Worm (Caenorhabditis elegans): Measurements from ENCODE around the gene ech-8.
A peak's percentile ranks its signal among the peaks of the same experiment; 100 is the strongest.

ech-8 gene

DNA sequence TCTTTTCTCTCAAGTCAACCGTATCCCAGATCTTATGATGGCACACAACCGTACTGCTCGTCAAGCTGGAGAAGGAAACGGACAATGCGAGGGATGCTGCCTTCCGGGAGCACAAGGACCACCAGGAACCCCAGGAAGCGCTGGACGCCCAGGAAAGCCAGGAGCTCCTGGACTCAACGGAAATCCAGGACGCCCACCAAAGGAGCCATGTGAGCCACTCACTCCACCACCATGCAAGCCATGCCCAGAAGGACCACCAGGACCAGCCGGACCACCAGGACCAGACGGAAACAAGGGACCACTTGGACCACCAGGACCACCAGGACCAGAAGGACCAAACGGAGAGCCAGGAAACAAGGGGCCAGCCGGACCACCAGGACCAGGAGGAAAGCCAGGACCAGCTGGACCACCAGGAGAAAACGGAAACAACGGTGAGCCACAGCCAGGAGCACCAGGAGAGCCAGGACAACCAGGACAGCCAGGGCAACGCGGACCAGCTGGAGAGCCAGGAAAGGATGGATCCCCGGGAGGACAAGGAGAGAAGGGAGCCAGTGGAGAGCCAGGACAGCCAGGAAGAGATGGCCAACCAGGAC is 22.2 kb downstream of the ech-8 start:
- no peak for TF ChIP-seq nhr-19 (GFP tag; conservative IDR thresholded peaks at IDR 0.05)
- TF ChIP-seq nhr-12 (tag; optimal IDR thresholded peaks at IDR 0.05) = no peak
- TF ChIP-seq fkh-10 (GFP tag; optimal IDR thresholded peaks at IDR 0.05) = no peak
- no peak for TF ChIP-seq ceh-82 (tag; optimal IDR thresholded peaks at IDR 0.05)
- TF ChIP-seq blmp-1 (tag; optimal IDR thresholded peaks at IDR 0.05) = no peak
- TF ChIP-seq efl-3 (GFP tag; optimal IDR thresholded peaks at IDR 0.05) = no peak
- TF ChIP-seq C04F5.9 (tag; optimal IDR thresholded peaks at IDR 0.05) = no peak
- no peak for TF ChIP-seq vab-15 (tag; optimal IDR thresholded peaks at IDR 0.05)
- no peak for TF ChIP-seq irx-1 (tag; optimal IDR thresholded peaks at IDR 0.05)
- TF ChIP-seq snu-23 (GFP tag; optimal IDR thresholded peaks at IDR 0.05) = no peak
- no peak for TF ChIP-seq ceh-8 (GFP tag; optimal IDR thresholded peaks at IDR 0.05)
- TF ChIP-seq pax-3 (tag; optimal IDR thresholded peaks at IDR 0.05) = no peak
- no peak for TF ChIP-seq tbx-2 (tag; optimal IDR thresholded peaks at IDR 0.05)
- TF ChIP-seq rnt-1 (tag; optimal IDR thresholded peaks at IDR 0.05) = no peak
- TF ChIP-seq ets-5 (GFP tag; IDR thresholded peaks at IDR 0.05) = no peak
- no peak for TF ChIP-seq Y116A8C.19 (tag; optimal IDR thresholded peaks at IDR 0.05; ENCODE audit: borderline replicate concordance)
- TF ChIP-seq fkh-4 (tag; optimal IDR thresholded peaks at IDR 0.05; ENCODE audit: borderline replicate concordance) = no peak
- no peak for TF ChIP-seq nhr-84 (tag; optimal IDR thresholded peaks at IDR 0.05)

DNA sequence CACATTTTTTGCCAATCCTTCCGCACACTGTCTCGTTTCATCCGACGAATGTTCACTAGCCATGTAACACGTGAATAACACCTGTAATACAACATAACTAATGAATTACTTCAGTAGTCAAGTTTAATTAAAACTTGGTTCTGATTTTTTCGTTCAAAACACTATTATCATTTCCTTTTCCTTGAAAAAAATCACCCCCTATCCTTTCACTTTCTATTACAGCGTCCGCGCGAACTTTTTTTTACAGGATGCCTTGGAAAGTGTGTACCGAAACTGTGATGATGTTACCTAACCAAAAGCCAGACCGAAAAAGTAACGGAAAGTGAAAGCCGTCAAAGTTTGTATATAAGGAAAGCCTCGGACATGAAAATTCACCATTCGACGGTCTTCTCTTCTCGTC is 22.9 kb downstream of the ech-8 start, which contains the start of gene col-124:
TSS of gene col-124 (plus strand) at position 374 of the 400 bp plus-strand sequence.
- TF ChIP-seq pax-3 (tag; optimal IDR thresholded peaks at IDR 0.05) (no peak), blmp-1 (tag; optimal IDR thresholded peaks at IDR 0.05) (peak; percentile 77)

- TF ChIP-seq nhr-11 (tag; optimal IDR thresholded peaks at IDR 0.05) (no peak), nhr-76 (tag; optimal IDR thresholded peaks at IDR 0.05) (no peak), xbp-1 (tag; optimal IDR thresholded peaks at IDR 0.05) (no peak), ceh-90 (tag; optimal IDR thresholded peaks at IDR 0.05) (no peak), hlh-4 (tag; optimal IDR thresholded peaks at IDR 0.05) (no peak), lin-15B (tag; optimal IDR thresholded peaks at IDR 0.05) (no peak), nhr-71 (tag; optimal IDR thresholded peaks at IDR 0.05) (no peak), nhr-20 (tag; optimal IDR thresholded peaks at IDR 0.05) (no peak), nhr-12 (tag; optimal IDR thresholded peaks at IDR 0.05) (no peak), fkh-4 (tag; optimal IDR thresholded peaks at IDR 0.05; ENCODE audit: borderline replicate concordance) (no peak), mab-9 (GFP tag; IDR thresholded peaks at IDR 0.05) (no peak), jun-1 (tag; optimal IDR thresholded peaks at IDR 0.05) (no peak), hlh-17 (GFP tag; optimal IDR thresholded peaks at IDR 0.05; ENCODE audit: borderline replicate concordance) (no peak), efl-1 (optimal IDR thresholded peaks at IDR 0.05) (no peak), efl-1 (GFP tag; optimal IDR thresholded peaks at IDR 0.05 in 1 of 2) (no peak), ces-1 (GFP tag; optimal IDR thresholded peaks at IDR 0.05) (no peak), egl-27 (tag; optimal IDR thresholded peaks at IDR 0.05) (no peak), fkh-8 (tag; optimal IDR thresholded peaks at IDR 0.05) (no peak)
Observed at ce11 chrIV:10215393-10215792, 23.6 kb downstream of the ech-8 start.

ce11 chrIV:10214811-10215210 is 24.2 kb downstream of the ech-8 start, which contains the start of gene abt-1:
TSS of gene abt-1 (minus strand) at chrIV:10214911.
- TF ChIP-seq hlh-17 (GFP tag; optimal IDR thresholded peaks at IDR 0.05; ENCODE audit: borderline replicate concordance) = no peak
- no peak for TF ChIP-seq C16A3.4 (tag; optimal IDR thresholded peaks at IDR 0.05)
- no peak for TF ChIP-seq lin-35 (GFP tag; optimal IDR thresholded peaks at IDR 0.05)
- no peak for TF ChIP-seq fkh-8 (tag; optimal IDR thresholded peaks at IDR 0.05)
- no peak for TF ChIP-seq pqm-1 (tag; optimal IDR thresholded peaks at IDR 0.05)
- TF ChIP-seq unc-30 (tag; optimal IDR thresholded peaks at IDR 0.05) = no peak
- TF ChIP-seq dpl-1 (GFP tag; optimal IDR thresholded peaks at IDR 0.05) = no peak
- no peak for TF ChIP-seq efl-1 (optimal IDR thresholded peaks at IDR 0.05)
- TF ChIP-seq efl-1 (GFP tag; optimal IDR thresholded peaks at IDR 0.05 in 1 of 2) = no peak
- TF ChIP-seq dsc-1 (tag; optimal IDR thresholded peaks at IDR 0.05) = no peak
- no peak for TF ChIP-seq sptf-1 (tag; optimal IDR thresholded peaks at IDR 0.05)
- TF ChIP-seq elt-2 (tag; optimal IDR thresholded peaks at IDR 0.05) = no peak
- TF ChIP-seq ceh-90 (tag; optimal IDR thresholded peaks at IDR 0.05) = no peak
- TF ChIP-seq zip-4 (GFP tag; optimal IDR thresholded peaks at IDR 0.05) = no peak
- no peak for TF ChIP-seq nhr-11 (tag; optimal IDR thresholded peaks at IDR 0.05)
- TF ChIP-seq egl-13 (tag; optimal IDR thresholded peaks at IDR 0.05) = no peak
- no peak for TF ChIP-seq mdl-1 (tag; optimal IDR thresholded peaks at IDR 0.05)

All from whole organism, L1 larva.